Worm (Caenorhabditis elegans) whole organism, young adult: ENCODE measurements around the gene H29C22.1.

ENCODE experiments used
- Y95B8A.8 ChIP-seq: fragments of 200-800 bp; sonication (Bioruptor generic); IDR thresholded peaks from 2 replicates; pipeline ENCODE4 v1.3.6; 2022; ENCODE audit warnings: missing genetic modification reagents, missing genetic modification characterization, missing compliant biosample characterization
- chd-7 ChIP-seq: sonication (generic microtip); optimal IDR thresholded peaks from 2 replicates; lab custom pipeline; 2016; ENCODE audit warnings: mild to moderate bottlenecking, missing genetic modification characterization, moderate library complexity, missing compliant biosample characterization
- lag-1 ChIP-seq: fragments of 200-800 bp; sonication (Bioruptor generic); IDR thresholded peaks from 2 replicates; pipeline ENCODE4 v1.3.6; 2022; ENCODE audit warnings: missing genetic modification reagents, missing genetic modification characterization, missing compliant biosample characterization
- nhr-90 ChIP-seq: sonication (generic microtip); optimal IDR thresholded peaks from 2 replicates; lab custom pipeline; 2016; ENCODE audit warnings: missing genotype, mild to moderate bottlenecking, missing genetic modification characterization, missing compliant biosample characterization
- ztf-28 ChIP-seq: fragments of 200-800 bp; sonication (Bioruptor generic); IDR thresholded peaks from 2 replicates; pipeline ENCODE4 v1.3.6; 2022; ENCODE audit warnings: missing genetic modification reagents, missing genetic modification characterization, missing compliant biosample characterization

ce11 chrX:9297834-9298233 is 13.3 kb downstream of the H29C22.1 start, which contains the start of gene B0416.7:
- TF ChIP-seq lag-1 (GFP tag; lab: Robert Waterston, UW) (no peak), ztf-28 (GFP tag; lab: Robert Waterston, UW) (no peak), nhr-90 (tag; lab: Kevin White, UChicago) (no peak), Y95B8A.8 (no peak), chd-7 (tag; lab: Kevin White, UChicago) (no peak)
